Worm (Caenorhabditis elegans): ENCODE results near the gene glb-20.

The glb-20 gene

DNA sequence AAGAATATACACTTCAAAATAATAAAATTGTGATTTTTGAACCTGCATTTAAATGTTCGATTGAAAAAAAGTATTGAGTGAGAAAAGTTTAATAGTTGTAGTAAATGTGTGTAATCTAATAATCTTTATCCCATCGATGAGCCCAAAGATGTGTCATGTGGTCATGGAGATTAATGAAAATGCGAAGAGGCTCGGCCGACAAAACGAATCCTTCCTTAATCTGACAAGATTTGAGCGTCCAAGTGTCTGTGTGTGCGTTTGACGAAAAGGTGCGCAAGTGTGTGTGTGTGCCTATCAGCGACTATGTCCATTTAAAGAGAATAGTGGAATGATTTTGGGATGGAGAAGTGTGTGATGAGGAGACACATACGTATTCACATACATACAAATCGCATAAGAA lies 18.1 kb upstream of the glb-20 start:
- no peak for TF ChIP-seq hmg-4 (GFP tag; optimal IDR thresholded peaks at IDR 0.05)
- TF ChIP-seq ceh-36 (tag; optimal IDR thresholded peaks at IDR 0.05) = peak; percentile 5

DNA sequence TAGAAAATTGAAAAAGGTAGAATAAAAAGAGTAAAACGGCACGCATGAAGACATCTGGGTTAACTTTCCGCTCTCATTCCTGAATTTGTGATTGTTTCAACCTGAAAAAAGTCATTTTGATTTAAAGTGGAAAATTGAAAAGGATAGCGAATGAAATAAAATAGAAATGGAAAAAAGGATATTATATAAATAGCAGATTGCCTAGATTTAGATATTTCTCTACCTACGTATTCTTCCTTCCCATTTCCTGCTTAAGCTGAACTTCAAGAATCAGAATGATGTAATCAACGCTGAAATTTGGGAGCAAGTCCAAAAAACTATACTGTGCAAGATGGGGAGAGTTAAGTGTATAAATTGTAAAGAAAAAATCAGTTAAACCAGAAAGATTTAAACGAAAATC lies 13.9 kb upstream of the glb-20 start, which contains the start of gene R01E6.7:
Gene R01E6.7 (minus strand): TSS at position 101 of the 400 bp plus-strand sequence.
- TF ChIP-seq tbx-37 (GFP tag; conservative IDR thresholded peaks at IDR 0.05) = no peak
- no peak for TF ChIP-seq ets-7 (tag; optimal IDR thresholded peaks at IDR 0.05)
- TF ChIP-seq scrt-1 (GFP tag; IDR thresholded peaks at IDR 0.05) = no peak
- TF ChIP-seq tra-4 (tag; optimal IDR thresholded peaks at IDR 0.05) = no peak
- TF ChIP-seq sea-1 (GFP tag; conservative IDR thresholded peaks at IDR 0.05) = no peak
- TF ChIP-seq flt-1 (GFP tag; IDR thresholded peaks at IDR 0.05) = no peak

DNA sequence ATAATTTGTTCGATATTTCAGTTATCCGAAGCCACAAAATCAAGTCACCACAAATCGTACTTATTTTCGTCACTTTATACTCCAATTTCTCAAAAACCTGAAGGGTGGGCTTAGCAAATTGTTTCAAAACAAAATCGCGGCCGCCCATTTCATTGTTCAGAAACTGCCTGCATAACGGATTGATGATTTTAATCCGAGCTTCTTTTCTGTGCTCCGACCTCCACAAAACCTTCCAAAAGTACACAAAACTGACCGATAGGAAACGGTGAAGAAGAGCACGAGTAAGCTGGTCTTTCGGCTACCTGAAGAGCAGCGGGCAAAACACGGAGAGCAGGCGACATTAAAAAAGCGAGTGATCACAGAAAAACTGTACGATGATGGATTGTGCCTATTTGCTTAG lies 10.5 kb upstream of the glb-20 start, which contains the start of gene R01E6.2:
Gene R01E6.2 (minus strand): TSS at position 101 of the 400 bp plus-strand sequence.
- TF ChIP-seq hmg-4 (GFP tag; optimal IDR thresholded peaks at IDR 0.05) (no peak), ceh-36 (tag; optimal IDR thresholded peaks at IDR 0.05) (no peak), hnd-1 (tag; optimal IDR thresholded peaks at IDR 0.05) (no peak), scrt-1 (GFP tag; IDR thresholded peaks at IDR 0.05) (no peak), aly-1 (tag; optimal IDR thresholded peaks at IDR 0.05) (no peak), tbx-11 (GFP tag; IDR thresholded peaks at IDR 0.05) (no peak), ama-1 (optimal IDR thresholded peaks at IDR 0.05) (no peak), tra-4 (tag; optimal IDR thresholded peaks at IDR 0.05) (no peak)

DNA sequence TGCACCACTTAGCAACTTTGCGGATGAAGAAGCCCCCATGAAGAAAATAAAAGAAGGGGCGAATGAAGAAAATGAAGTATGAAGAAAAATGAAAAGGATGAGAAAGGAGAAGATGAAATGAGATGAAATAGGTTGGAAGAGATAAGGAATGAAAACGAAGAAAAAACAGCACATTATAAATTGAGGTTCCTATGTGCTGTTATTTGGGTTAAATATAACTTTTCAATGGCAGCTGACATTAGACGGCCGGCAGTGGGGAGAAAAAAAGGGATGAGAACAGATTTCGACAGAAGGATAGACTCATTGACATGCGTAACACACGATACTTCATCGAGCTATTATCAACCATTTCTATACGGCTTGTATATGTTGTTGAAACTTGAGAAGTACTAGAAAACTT lies 6.0 kb upstream of the glb-20 start:
- TF ChIP-seq flt-1 (GFP tag; IDR thresholded peaks at IDR 0.05) (no peak), scrt-1 (GFP tag; IDR thresholded peaks at IDR 0.05) (no peak), ama-1 (optimal IDR thresholded peaks at IDR 0.05) (no peak), hmbx-1 (tag; optimal IDR thresholded peaks at IDR 0.05) (no peak), F13C5.2 (tag; optimal IDR thresholded peaks at IDR 0.05) (no peak), tbx-11 (GFP tag; IDR thresholded peaks at IDR 0.05) (no peak), pes-1 (GFP tag; IDR thresholded peaks at IDR 0.05) (no peak), sea-1 (GFP tag; conservative IDR thresholded peaks at IDR 0.05) (no peak), ceh-13 (GFP tag; optimal IDR thresholded peaks at IDR 0.05) (no peak), hmg-4 (GFP tag; optimal IDR thresholded peaks at IDR 0.05) (no peak), ets-7 (tag; optimal IDR thresholded peaks at IDR 0.05) (no peak)

DNA sequence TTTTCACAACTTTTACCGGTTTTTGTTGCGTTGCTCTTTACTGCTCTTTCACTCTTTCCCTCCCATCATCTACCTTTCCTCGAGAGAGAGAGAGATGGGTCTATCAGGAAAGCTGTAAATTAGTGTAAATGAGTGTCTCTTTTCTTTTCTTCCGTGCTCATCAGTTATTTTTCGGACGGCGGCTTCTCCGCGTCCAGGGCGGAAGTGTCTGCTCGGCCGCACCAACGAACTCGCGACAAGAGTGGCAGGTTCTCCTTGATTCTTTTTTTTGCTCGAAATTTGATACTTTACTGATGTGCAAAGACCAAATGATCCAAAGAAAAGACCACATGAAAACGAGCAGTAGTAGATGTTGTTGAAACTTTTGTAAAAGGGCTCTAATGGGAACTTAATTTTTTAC lies 2.7 kb upstream of the glb-20 start:
- TF ChIP-seq hmbx-1 (tag; optimal IDR thresholded peaks at IDR 0.05) = no peak
- TF ChIP-seq hmg-4 (GFP tag; optimal IDR thresholded peaks at IDR 0.05) = no peak
- TF ChIP-seq aly-1 (tag; optimal IDR thresholded peaks at IDR 0.05) = no peak
- no peak for TF ChIP-seq tbx-37 (GFP tag; conservative IDR thresholded peaks at IDR 0.05)
- no peak for TF ChIP-seq flt-1 (GFP tag; IDR thresholded peaks at IDR 0.05)
- TF ChIP-seq hnd-1 (tag; optimal IDR thresholded peaks at IDR 0.05) = no peak
- TF ChIP-seq tbx-11 (GFP tag; IDR thresholded peaks at IDR 0.05) = no peak
- no peak for TF ChIP-seq ets-7 (tag; optimal IDR thresholded peaks at IDR 0.05)
- TF ChIP-seq ceh-13 (GFP tag; optimal IDR thresholded peaks at IDR 0.05) = no peak
- no peak for TF ChIP-seq ceh-36 (tag; optimal IDR thresholded peaks at IDR 0.05)
- no peak for TF ChIP-seq tra-4 (tag; optimal IDR thresholded peaks at IDR 0.05)
- no peak for TF ChIP-seq sea-1 (GFP tag; conservative IDR thresholded peaks at IDR 0.05)
- no peak for TF ChIP-seq pes-1 (GFP tag; IDR thresholded peaks at IDR 0.05)
- no peak for TF ChIP-seq F13C5.2 (tag; optimal IDR thresholded peaks at IDR 0.05)
- TF ChIP-seq B0310.2 (tag; optimal IDR thresholded peaks at IDR 0.05) = no peak

DNA sequence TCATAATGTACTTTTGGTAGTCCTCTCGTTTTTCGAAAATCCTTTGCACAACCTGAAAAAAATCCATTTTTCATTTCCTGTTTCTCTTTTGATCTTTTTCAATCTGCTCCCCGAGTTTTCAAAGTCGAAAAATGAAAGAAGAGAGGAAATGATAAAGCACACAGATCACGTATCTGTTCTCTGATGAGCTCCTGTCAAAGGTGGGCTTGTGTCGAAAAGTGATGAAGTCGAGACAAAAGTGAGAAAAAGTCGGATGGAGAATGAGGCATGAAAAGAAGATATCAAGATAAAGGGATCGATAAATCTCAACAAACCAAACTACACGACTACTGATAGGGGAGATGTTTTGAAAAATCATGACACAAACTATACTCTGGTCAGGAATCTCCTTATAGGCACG lies 868 bp downstream of the glb-20 start:
- no peak for TF ChIP-seq hmbx-1 (tag; optimal IDR thresholded peaks at IDR 0.05)
- no peak for TF ChIP-seq ets-7 (tag; optimal IDR thresholded peaks at IDR 0.05)
- TF ChIP-seq flt-1 (GFP tag; IDR thresholded peaks at IDR 0.05) = no peak
- TF ChIP-seq ceh-13 (GFP tag; optimal IDR thresholded peaks at IDR 0.05) = no peak
- no peak for TF ChIP-seq hmg-4 (GFP tag; optimal IDR thresholded peaks at IDR 0.05)
- TF ChIP-seq ama-1 (optimal IDR thresholded peaks at IDR 0.05) = no peak
- TF ChIP-seq F13C5.2 (tag; optimal IDR thresholded peaks at IDR 0.05) = no peak
- TF ChIP-seq aly-1 (tag; optimal IDR thresholded peaks at IDR 0.05) = no peak
- TF ChIP-seq B0310.2 (tag; optimal IDR thresholded peaks at IDR 0.05) = no peak

DNA sequence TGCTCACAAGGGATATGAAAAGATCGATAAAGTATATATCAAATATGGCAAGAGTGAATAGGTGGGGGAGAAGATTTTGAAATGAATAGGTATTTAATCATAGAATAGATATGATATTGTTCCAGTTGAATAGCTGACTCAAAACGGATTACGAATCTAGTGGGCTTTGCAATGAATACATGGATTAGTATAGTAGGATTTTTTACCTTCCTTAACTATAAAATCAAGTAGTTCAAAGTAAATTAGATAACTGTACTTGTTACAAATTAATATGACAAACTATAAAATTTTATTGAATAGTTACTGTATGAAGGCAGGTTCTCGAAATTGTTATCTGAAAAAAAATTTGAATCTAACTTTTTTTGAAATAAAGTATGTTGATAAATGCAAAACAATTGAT lies 5.1 kb downstream of the glb-20 start, which contains the start of gene odr-1:
Gene odr-1 (minus strand): TSS at position 101 of the 400 bp plus-strand sequence.
- TF ChIP-seq hmbx-1 (tag; optimal IDR thresholded peaks at IDR 0.05) (no peak), sea-1 (GFP tag; conservative IDR thresholded peaks at IDR 0.05) (no peak), ceh-36 (tag; optimal IDR thresholded peaks at IDR 0.05) (no peak), hmg-4 (GFP tag; optimal IDR thresholded peaks at IDR 0.05) (no peak), tbx-11 (GFP tag; IDR thresholded peaks at IDR 0.05) (no peak), ceh-13 (GFP tag; optimal IDR thresholded peaks at IDR 0.05) (no peak), pes-1 (GFP tag; IDR thresholded peaks at IDR 0.05) (no peak), hnd-1 (tag; optimal IDR thresholded peaks at IDR 0.05) (no peak), aly-1 (tag; optimal IDR thresholded peaks at IDR 0.05) (no peak), scrt-1 (GFP tag; IDR thresholded peaks at IDR 0.05) (no peak), B0310.2 (tag; optimal IDR thresholded peaks at IDR 0.05) (no peak)

DNA sequence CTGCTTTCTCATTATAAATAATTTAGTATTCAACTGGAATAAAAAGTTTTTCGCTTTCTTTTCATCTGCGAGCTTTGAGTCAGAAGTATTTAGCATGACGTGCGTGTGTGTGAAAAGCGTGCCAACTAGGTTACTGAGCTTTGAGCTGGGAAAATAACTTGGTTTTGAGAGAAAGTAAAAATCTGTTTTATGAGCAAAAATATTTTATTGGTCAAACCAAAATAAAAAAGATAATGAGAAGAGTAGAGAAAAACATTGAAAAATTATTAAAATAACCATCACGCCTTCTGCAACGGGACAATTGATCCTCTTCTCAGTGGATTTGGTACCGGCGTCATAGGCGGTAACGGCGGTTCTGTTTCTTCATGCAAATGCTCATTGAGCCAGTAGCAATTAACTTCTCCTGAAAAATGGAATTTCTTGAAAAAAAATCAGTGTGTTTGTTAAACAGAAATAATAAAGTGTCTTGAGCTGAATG lies 11.4 kb downstream of the glb-20 start:
- TF ChIP-seq tbx-11 (GFP tag; IDR thresholded peaks at IDR 0.05) (no peak), ceh-36 (tag; optimal IDR thresholded peaks at IDR 0.05) (no peak), ceh-13 (GFP tag; optimal IDR thresholded peaks at IDR 0.05) (no peak), B0310.2 (tag; optimal IDR thresholded peaks at IDR 0.05) (no peak), sea-1 (GFP tag; conservative IDR thresholded peaks at IDR 0.05) (no peak), scrt-1 (GFP tag; IDR thresholded peaks at IDR 0.05) (no peak), hmbx-1 (tag; optimal IDR thresholded peaks at IDR 0.05) (no peak)
